Worm (Caenorhabditis elegans) whole organism, L1 larva: ENCODE data around the gene madf-4.

ENCODE experiments used
- C04F5.9 ChIP-seq: sonication (generic microtip); optimal IDR thresholded peaks from 2 replicates; lab custom pipeline; 2016; ENCODE audit warnings: missing genetic modification characterization, missing compliant biosample characterization
- C16A3.4 ChIP-seq: fragments of 150-350 bp; optimal IDR thresholded peaks from 2 replicates; lab custom pipeline; 2014; ENCODE audit warnings: missing biosample characterization, missing genetic modification characterization
- C34B4.2 ChIP-seq: sonication (generic microtip); optimal IDR thresholded peaks from 2 replicates; lab custom pipeline; 2017; ENCODE audit warnings: mild to moderate bottlenecking, missing genetic modification characterization, missing compliant biosample characterization
- F16B12.6 ChIP-seq: fragments of 150-350 bp; optimal IDR thresholded peaks from 2 replicates; lab custom pipeline; 2014; ENCODE audit warnings: missing biosample characterization, missing genetic modification characterization
- Y116A8C.19 ChIP-seq: sonication (generic microtip); optimal IDR thresholded peaks from 2 replicates; lab custom pipeline; 2016; ENCODE audit warnings: missing compliant biosample characterization, missing genetic modification characterization, borderline replicate concordance
- aha-1 ChIP-seq: fragments of 150-350 bp; optimal IDR thresholded peaks from 2 replicates; lab custom pipeline; 2014; ENCODE audit warnings: missing biosample characterization, missing genetic modification characterization
- alr-1 ChIP-seq: fragments of 200-800 bp; sonication (Bioruptor generic); optimal IDR thresholded peaks from 2 replicates; lab custom pipeline; 2018; ENCODE audit warnings: borderline replicate concordance, mild to moderate bottlenecking, missing genetic modification characterization, missing compliant biosample characterization
- aly-2 ChIP-seq: fragments of 150-350 bp; optimal IDR thresholded peaks from 2 replicates; lab custom pipeline; 2014; ENCODE audit warnings: missing biosample characterization, missing genetic modification characterization
- ama-1 ChIP-seq: fragments of 150-350 bp; optimal IDR thresholded peaks from 2 replicates; lab custom pipeline; 2014
- blmp-1 ChIP-seq: fragments of 150-350 bp; optimal IDR thresholded peaks from 2 replicates; lab custom pipeline; 2014; ENCODE audit warnings: missing biosample characterization, missing genetic modification characterization
- ceh-63 ChIP-seq: fragments of 200-800 bp; sonication (Bioruptor generic); optimal IDR thresholded peaks from 2 replicates; lab custom pipeline; 2018; ENCODE audit warnings: mild to moderate bottlenecking, missing genetic modification characterization, missing compliant biosample characterization
- ceh-88 ChIP-seq: fragments of 200-800 bp; sonication (Bioruptor generic); IDR thresholded peaks from 2 replicates; pipeline ENCODE4 v1.3.6; 2022; ENCODE audit warnings: missing genetic modification characterization, missing compliant biosample characterization
- ceh-90 ChIP-seq: sonication (generic microtip); optimal IDR thresholded peaks from 2 replicates; lab custom pipeline; 2016; ENCODE audit warnings: missing genetic modification characterization, missing compliant biosample characterization
- ces-1 ChIP-seq: fragments of 150-350 bp; optimal IDR thresholded peaks from 2 replicates; lab custom pipeline; 2014; ENCODE audit warnings: missing biosample characterization, missing genetic modification reagents, missing genetic modification characterization
- efl-3 ChIP-seq: fragments of 200-800 bp; sonication (Bioruptor generic); optimal IDR thresholded peaks from 2 replicates; lab custom pipeline; 2018; ENCODE audit warnings: mild to moderate bottlenecking, missing genetic modification characterization, missing compliant biosample characterization
- egl-13 ChIP-seq: sonication (generic microtip); optimal IDR thresholded peaks from 2 replicates; lab custom pipeline; 2016; ENCODE audit warnings: missing genotype, missing genetic modification reagents, missing genetic modification characterization, missing compliant biosample characterization
- egl-27 ChIP-seq, 2 experiments: fragments of 150-350 bp in 1 of 2; sonication (generic microtip); optimal IDR thresholded peaks; 3 replicates each; lab custom pipeline; 2017 to 2018; ENCODE audit warnings: missing biosample characterization in 2 of 2, missing genetic modification characterization in 2 of 2, missing genetic modification reagents in 2 of 2
- elt-2 ChIP-seq: sonication (generic microtip); optimal IDR thresholded peaks from 2 replicates; lab custom pipeline; 2016; ENCODE audit warnings: missing genetic modification characterization, mild to moderate bottlenecking, inconsistent platforms, missing compliant biosample characterization, missing genetic modification reagents
- ets-5 ChIP-seq: fragments of 200-800 bp; sonication (Bioruptor generic); IDR thresholded peaks from 2 replicates; pipeline ENCODE4 v1.3.6; 2022; ENCODE audit warnings: missing genetic modification characterization, missing compliant biosample characterization
- fkh-8 ChIP-seq: sonication (generic microtip); optimal IDR thresholded peaks from 2 replicates; lab custom pipeline; 2016; ENCODE audit warnings: mild to moderate bottlenecking, missing genetic modification characterization, missing compliant biosample characterization
- fos-1 ChIP-seq: fragments of 150-350 bp; optimal IDR thresholded peaks from 2 replicates; lab custom pipeline; 2014; ENCODE audit warnings: missing biosample characterization, missing genetic modification characterization
- grh-1 ChIP-seq: fragments of 200-800 bp; sonication (Bioruptor generic); IDR thresholded peaks from 2 replicates; pipeline ENCODE4 v1.3.6; 2022; ENCODE audit warnings: missing genetic modification reagents, missing genetic modification characterization, missing compliant biosample characterization
- hlh-17 ChIP-seq: fragments of 200-800 bp; sonication (Bioruptor generic); optimal IDR thresholded peaks from 2 replicates; lab custom pipeline; 2018; ENCODE audit warnings: missing genetic modification characterization, mild to moderate bottlenecking, missing compliant biosample characterization, moderate library complexity, borderline replicate concordance
- hlh-4 ChIP-seq: sonication (generic microtip); optimal IDR thresholded peaks from 2 replicates; lab custom pipeline; 2016; ENCODE audit warnings: mild to moderate bottlenecking, missing genetic modification characterization, missing compliant biosample characterization
- hpl-2 ChIP-seq: fragments of 150-350 bp; optimal IDR thresholded peaks from 2 replicates; lab custom pipeline; 2014; ENCODE audit warnings: missing biosample characterization, missing genetic modification reagents, missing genetic modification characterization
- isw-1 ChIP-seq: fragments of 200-800 bp; sonication (Bioruptor generic); IDR thresholded peaks from 2 replicates; pipeline ENCODE4 v1.3.6; 2022; ENCODE audit warnings: missing genetic modification characterization, missing compliant biosample characterization
- jun-1 ChIP-seq: fragments of 150-350 bp; optimal IDR thresholded peaks from 2 replicates; lab custom pipeline; 2014; ENCODE audit warnings: missing biosample characterization, missing genetic modification reagents, missing genetic modification characterization
- lin-14 ChIP-seq: fragments of 200-800 bp; sonication (Bioruptor generic); optimal IDR thresholded peaks from 2 replicates; lab custom pipeline; 2018; ENCODE audit warnings: mild to moderate bottlenecking, missing genetic modification characterization, moderate library complexity, missing compliant biosample characterization
- lin-35 ChIP-seq, 2 experiments: fragments of 150-350 bp; optimal IDR thresholded peaks; 2 replicates each; lab custom pipeline; 2014; ENCODE audit warnings: missing biosample characterization in 2 of 2, missing genetic modification characterization in 2 of 2, missing genetic modification reagents in 2 of 2
- lin-39 ChIP-seq: fragments of 150-350 bp; optimal IDR thresholded peaks from 2 replicates; lab custom pipeline; 2014; ENCODE audit warnings: missing biosample characterization, missing genetic modification reagents, missing genetic modification characterization
- lsy-2 ChIP-seq, 2 experiments: fragments of 150-350 bp; optimal IDR thresholded peaks; 2 replicates each; lab custom pipeline; 2014; ENCODE audit warnings: missing biosample characterization in 2 of 2, missing genetic modification characterization in 2 of 2
- mep-1 ChIP-seq: fragments of 150-350 bp; optimal IDR thresholded peaks from 2 replicates; lab custom pipeline; 2014; ENCODE audit warnings: missing biosample characterization, missing genetic modification characterization
- nhr-11 ChIP-seq: fragments of 150-350 bp; optimal IDR thresholded peaks from 2 replicates; lab custom pipeline; 2014; ENCODE audit warnings: missing biosample characterization, missing genetic modification characterization
- nhr-12 ChIP-seq: sonication (generic microtip); optimal IDR thresholded peaks from 2 replicates; lab custom pipeline; 2017; ENCODE audit warnings: missing biosample characterization, missing genetic modification characterization
- nhr-19 ChIP-seq: fragments of 200-800 bp; sonication (Bioruptor generic); conservative IDR thresholded peaks from 2 replicates; pipeline ENCODE4 v1.3.6; 2022; ENCODE audit warnings: missing genetic modification characterization, missing compliant biosample characterization
- nhr-20 ChIP-seq: sonication (generic microtip); optimal IDR thresholded peaks from 2 replicates; lab custom pipeline; 2016; ENCODE audit warnings: mild to moderate bottlenecking, missing genetic modification characterization, missing compliant biosample characterization
- nhr-237 ChIP-seq: fragments of 150-350 bp; optimal IDR thresholded peaks from 2 replicates; lab custom pipeline; 2014; ENCODE audit warnings: missing biosample characterization, missing genetic modification characterization
- nhr-76 ChIP-seq: sonication (generic microtip); optimal IDR thresholded peaks from 2 replicates; lab custom pipeline; 2017; ENCODE audit warnings: missing biosample characterization, missing genetic modification characterization
- nhr-77 ChIP-seq: fragments of 150-350 bp; optimal IDR thresholded peaks from 2 replicates; lab custom pipeline; 2014; ENCODE audit warnings: missing biosample characterization, missing genetic modification characterization
- nhr-85 ChIP-seq: sonication (generic microtip); peaks from one replicate; lab custom pipeline; 2016; ENCODE audit warnings: missing genetic modification characterization, inconsistent platforms, missing compliant biosample characterization
- pag-3 ChIP-seq: sonication (generic microtip); optimal IDR thresholded peaks from 2 replicates; lab custom pipeline; 2017; ENCODE audit warnings: missing genetic modification characterization, mild to moderate bottlenecking, missing compliant biosample characterization, antibody characterized with exemption, borderline replicate concordance; ENCODE audit not compliant: insufficient read depth
- pqm-1 ChIP-seq: sonication (generic microtip); optimal IDR thresholded peaks from 3 replicates; lab custom pipeline; 2017; ENCODE audit warnings: missing biosample characterization, missing genetic modification characterization
- skn-1 ChIP-seq: fragments of 150-350 bp; optimal IDR thresholded peaks from 2 replicates; lab custom pipeline; 2014; ENCODE audit warnings: missing biosample characterization, missing genetic modification characterization
- snpc-4 ChIP-seq: fragments of 150-350 bp; optimal IDR thresholded peaks from 2 replicates; lab custom pipeline; 2014; ENCODE audit warnings: missing biosample characterization, missing genetic modification characterization
- snu-23 ChIP-seq: sonication (generic microtip); optimal IDR thresholded peaks from 2 replicates; lab custom pipeline; 2016; ENCODE audit warnings: missing genetic modification characterization, missing compliant biosample characterization
- sox-4 ChIP-seq: sonication (generic microtip); optimal IDR thresholded peaks from 2 replicates; lab custom pipeline; 2016; ENCODE audit warnings: missing genetic modification characterization, missing compliant biosample characterization
- sptf-1 ChIP-seq: fragments of 150-350 bp; optimal IDR thresholded peaks from 2 replicates; lab custom pipeline; 2014; ENCODE audit warnings: missing biosample characterization, missing genetic modification characterization
- swsn-7 ChIP-seq: sonication (generic microtip); optimal IDR thresholded peaks from 2 replicates; lab custom pipeline; 2016; ENCODE audit warnings: missing genetic modification characterization, missing compliant biosample characterization
- tbx-2 ChIP-seq: sonication (generic microtip); optimal IDR thresholded peaks from 2 replicates; lab custom pipeline; 2016; ENCODE audit warnings: missing genetic modification characterization, missing compliant biosample characterization
- tlp-1 ChIP-seq: fragments of 150-350 bp; optimal IDR thresholded peaks from 2 replicates; lab custom pipeline; 2014; ENCODE audit warnings: missing biosample characterization, missing genetic modification characterization
- unc-130 ChIP-seq: fragments of 150-350 bp; optimal IDR thresholded peaks from 2 replicates; lab custom pipeline; 2017; ENCODE audit warnings: missing biosample characterization, missing genetic modification characterization, inconsistent platforms
- unc-62 ChIP-seq: fragments of 150-350 bp; optimal IDR thresholded peaks from 2 replicates; lab custom pipeline; 2014; ENCODE audit warnings: missing biosample characterization, missing genetic modification reagents, missing genetic modification characterization
- unc-86 ChIP-seq: sonication (generic microtip); optimal IDR thresholded peaks from 2 replicates; lab custom pipeline; 2016; ENCODE audit warnings: missing genetic modification characterization, missing compliant biosample characterization
- unc-98 ChIP-seq: fragments of 200-800 bp; sonication (Bioruptor generic); IDR thresholded peaks from 2 replicates; pipeline ENCODE4 v1.3.6; 2022; ENCODE audit warnings: missing genetic modification characterization, missing compliant biosample characterization
- vab-15 ChIP-seq: sonication (generic microtip); optimal IDR thresholded peaks from 2 replicates; lab custom pipeline; 2017; ENCODE audit warnings: missing genotype, mild to moderate bottlenecking, missing genetic modification characterization, missing compliant biosample characterization
- ztf-4 ChIP-seq: fragments of 150-350 bp; optimal IDR thresholded peaks from 2 replicates; lab custom pipeline; 2014; ENCODE audit warnings: missing biosample characterization, missing genetic modification characterization

Gene madf-4

DNA sequence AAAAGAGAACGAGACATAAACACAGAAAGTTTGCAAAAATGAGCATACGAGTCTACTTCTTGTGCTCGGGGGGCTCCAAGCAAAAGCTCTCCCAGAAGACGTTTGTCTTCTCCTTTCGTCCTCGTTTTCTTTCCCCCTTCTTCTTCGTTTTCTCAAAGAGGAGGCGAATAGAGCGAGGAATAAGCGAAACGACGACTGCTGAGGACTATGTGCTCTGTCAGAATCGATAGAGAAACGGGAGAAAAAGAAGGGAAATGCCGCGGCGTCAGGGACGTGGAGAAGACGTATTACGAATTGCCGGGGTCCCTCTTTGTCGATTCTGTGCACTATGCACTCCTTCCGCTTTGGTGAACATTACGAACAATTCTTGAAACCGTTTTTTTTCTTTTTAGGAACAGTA is 16.1 kb upstream of the madf-4 start:
- no peak for TF ChIP-seq vab-15 (tag; lab: Kevin White, UChicago)
- no peak for TF ChIP-seq nhr-12 (tag; lab: Kevin White, UChicago)
- no peak for TF ChIP-seq isw-1 (GFP tag; lab: Robert Waterston, UW)
- no peak for TF ChIP-seq ama-1
- no peak for TF ChIP-seq egl-27 (tag; optimal IDR thresholded peaks at IDR 0.05; lab: Kevin White, UChicago)
- no peak for TF ChIP-seq unc-130 (tag; lab: Kevin White, UChicago)
- TF ChIP-seq lsy-2 (tag; optimal IDR thresholded peaks at IDR 0.05; lab: Kevin White, UChicago), result peak in 1 of 2 experiments; percentile 9
- TF ChIP-seq unc-98, result no peak
- no peak for TF ChIP-seq ceh-88
- no peak for TF ChIP-seq skn-1 (tag; lab: Kevin White, UChicago)
- no peak for TF ChIP-seq Y116A8C.19
- no peak for TF ChIP-seq aha-1 (tag; lab: Kevin White, UChicago)
- no peak for TF ChIP-seq pag-3 (tag; lab: Kevin White, UChicago)
- no peak for TF ChIP-seq hlh-4 (tag; lab: Kevin White, UChicago)
- no peak for TF ChIP-seq nhr-19 (GFP tag; lab: Robert Waterston, UW)
- TF ChIP-seq egl-13, result no peak
- TF ChIP-seq unc-62 (GFP tag; lab: Kevin White, UChicago), result no peak
- no peak for TF ChIP-seq lin-35 (GFP tag; optimal IDR thresholded peaks at IDR 0.05; lab: Kevin White, UChicago)
- no peak for TF ChIP-seq efl-3
- TF ChIP-seq F16B12.6 (tag; lab: Kevin White, UChicago), result no peak
- no peak for TF ChIP-seq hpl-2
- no peak for TF ChIP-seq C04F5.9
- no peak for TF ChIP-seq grh-1 (GFP tag; lab: Robert Waterston, UW)
- TF ChIP-seq ztf-4, result no peak
- no peak for TF ChIP-seq C16A3.4 (tag; lab: Kevin White, UChicago)
- no peak for TF ChIP-seq jun-1
- TF ChIP-seq nhr-77 (tag; lab: Kevin White, UChicago), result no peak
- peak; percentile 83 for TF ChIP-seq lin-14
- no peak for TF ChIP-seq ceh-63 (GFP tag; lab: Kevin White, UChicago)
- TF ChIP-seq ces-1 (GFP tag; lab: Kevin White, UChicago), result no peak
- no peak for TF ChIP-seq snpc-4 (tag; lab: Kevin White, UChicago)
- TF ChIP-seq swsn-7, result peak; percentile 19
- TF ChIP-seq ets-5 (GFP tag; lab: Robert Waterston, UW), result no peak
- no peak for TF ChIP-seq aly-2 (tag; lab: Kevin White, UChicago)
- TF ChIP-seq tbx-2 (tag; lab: Kevin White, UChicago), result no peak
- TF ChIP-seq sptf-1 (tag; lab: Kevin White, UChicago), result no peak
- no peak for TF ChIP-seq ceh-90 (tag; lab: Kevin White, UChicago)
- peak; percentile 26 for TF ChIP-seq mep-1 (tag; lab: Kevin White, UChicago)
- no peak for TF ChIP-seq nhr-20 (tag; lab: Kevin White, UChicago)
- peak; percentile 33 for TF ChIP-seq unc-86 (tag; lab: Kevin White, UChicago)
- no peak for TF ChIP-seq nhr-76 (tag; lab: Kevin White, UChicago)
- TF ChIP-seq nhr-237, result no peak
- peak; percentile 11 for TF ChIP-seq snu-23 (GFP tag; lab: Kevin White, UChicago)
- no peak for TF ChIP-seq lin-39
- no peak for TF ChIP-seq blmp-1 (tag; lab: Kevin White, UChicago)
- TF ChIP-seq sox-4 (tag; lab: Kevin White, UChicago), result no peak
- TF ChIP-seq fkh-8 (tag; lab: Kevin White, UChicago), result peak; percentile 50
- no peak for TF ChIP-seq pqm-1 (tag; lab: Kevin White, UChicago)
- TF ChIP-seq alr-1, result no peak
- no peak for TF ChIP-seq fos-1 (tag; lab: Kevin White, UChicago)
- TF ChIP-seq hlh-17 (GFP tag; lab: Kevin White, UChicago), result no peak
- TF ChIP-seq nhr-11 (tag; lab: Kevin White, UChicago), result no peak
- no peak for TF ChIP-seq nhr-85 (tag; lab: Kevin White, UChicago)
- no peak for TF ChIP-seq tlp-1 (tag; lab: Kevin White, UChicago)
- no peak for TF ChIP-seq C34B4.2 (tag; lab: Kevin White, UChicago)
- no peak for TF ChIP-seq elt-2 (tag; lab: Kevin White, UChicago)
